Fruit fly (Drosophila melanogaster) whole organism, embryonic: ENCODE results near the gene CG6034.
A peak's percentile ranks its signal among the peaks of the same experiment; 100 is the strongest.

Source experiments
- Ada2b ChIP-seq: fragments of 200-800 bp; sonication (Bioruptor generic); IDR thresholded peaks from 2 replicates; pipeline ENCODE4 v1.3.6; 2022; ENCODE audit warnings: missing biosample characterization, missing genetic modification characterization
- B-H2 ChIP-seq: fragments of 200-800 bp; sonication (Bioruptor generic); optimal IDR thresholded peaks from 2 replicates; lab custom pipeline; 2018; ENCODE audit warnings: missing biosample characterization, mild to moderate bottlenecking, missing genetic modification characterization
- Blimp-1 ChIP-seq: fragments of 200-800 bp; sonication (Bioruptor generic); optimal IDR thresholded peaks from 3 replicates; lab custom pipeline; 2018; ENCODE audit warnings: missing biosample characterization, missing genetic modification characterization, mild to moderate bottlenecking, moderate library complexity, missing genetic modification reagents
- CG10209 ChIP-seq: fragments of 200-800 bp; sonication (Bioruptor generic); optimal IDR thresholded peaks from 3 replicates; lab custom pipeline; 2017; ENCODE audit warnings: missing biosample characterization, mild to moderate bottlenecking, missing genetic modification characterization, missing genetic modification reagents
- CG10274 ChIP-seq: fragments of 200-800 bp; sonication (Bioruptor generic); optimal IDR thresholded peaks from 3 replicates; lab custom pipeline; 2017; ENCODE audit warnings: missing biosample characterization, mild to moderate bottlenecking, missing genetic modification characterization
- CG14667 ChIP-seq: fragments of 200-800 bp; sonication (Bioruptor generic); IDR thresholded peaks from 2 replicates; pipeline ENCODE4 v1.3.6; 2022; ENCODE audit warnings: missing biosample characterization, missing genetic modification characterization
- CG16813 ChIP-seq: fragments of 200-800 bp; sonication (Bioruptor generic); IDR thresholded peaks from 3 replicates; pipeline ENCODE4 v1.3.6; 2022; ENCODE audit warnings: missing biosample characterization, missing genetic modification characterization; ENCODE audit not compliant: partially characterized antibody
- CG18599 ChIP-seq: fragments of 200-800 bp; sonication (Bioruptor generic); optimal IDR thresholded peaks from 3 replicates; lab custom pipeline; 2017; ENCODE audit warnings: missing biosample characterization, missing genetic modification characterization, mild to moderate bottlenecking, moderate library complexity, missing genetic modification reagents
- CG3065 ChIP-seq: fragments of 200-800 bp; sonication (Bioruptor generic); optimal IDR thresholded peaks from 2 replicates; lab custom pipeline; 2016; ENCODE audit warnings: missing biosample characterization, missing genetic modification characterization
- CG33557 ChIP-seq: fragments of 200-800 bp; sonication (Bioruptor generic); optimal IDR thresholded peaks from 2 replicates; lab custom pipeline; 2019; ENCODE audit warnings: missing biosample characterization, mild to moderate bottlenecking, missing genetic modification characterization, moderate library complexity
- CG34224 ChIP-seq: fragments of 200-800 bp; sonication (Bioruptor generic); IDR thresholded peaks from 3 replicates; pipeline ENCODE4 v1.3.6; 2022; ENCODE audit warnings: missing biosample characterization, missing genetic modification characterization; ENCODE audit not compliant: partially characterized antibody
- CG3995 ChIP-seq: fragments of 200-800 bp; sonication (Bioruptor generic); optimal IDR thresholded peaks from 3 replicates; lab custom pipeline; 2016; ENCODE audit warnings: missing biosample characterization, missing genetic modification characterization
- CG7839 ChIP-seq: fragments of 200-800 bp; sonication (Bioruptor generic); optimal IDR thresholded peaks from 3 replicates; lab custom pipeline; 2018; ENCODE audit warnings: missing biosample characterization, mild to moderate bottlenecking, missing genetic modification characterization, moderate library complexity
- CG9727 ChIP-seq: fragments of 200-800 bp; sonication (Bioruptor generic); optimal IDR thresholded peaks from 3 replicates; lab custom pipeline; 2017; ENCODE audit warnings: missing biosample characterization, mild to moderate bottlenecking, missing genetic modification characterization
- CoRest ChIP-seq: fragments of 200-800 bp; sonication (Bioruptor generic); optimal IDR thresholded peaks from 3 replicates; lab custom pipeline; 2018; ENCODE audit warnings: missing biosample characterization, mild to moderate bottlenecking, missing genetic modification characterization, moderate library complexity
- D19A ChIP-seq: fragments of 200-800 bp; optimal IDR thresholded peaks from 3 replicates; lab custom pipeline; 2019; ENCODE audit warnings: missing biosample characterization, mild to moderate bottlenecking, missing genetic modification characterization, moderate library complexity
- Dek ChIP-seq: fragments of 200-800 bp; sonication (Bioruptor generic); optimal IDR thresholded peaks from 3 replicates; lab custom pipeline; 2019; ENCODE audit warnings: missing biosample characterization, mild to moderate bottlenecking, missing genetic modification characterization, moderate library complexity
- Dip3 ChIP-seq: fragments of 200-800 bp; sonication (Bioruptor generic); optimal IDR thresholded peaks from 3 replicates; lab custom pipeline; 2016; ENCODE audit warnings: missing biosample characterization, missing genetic modification characterization
- Doc3 ChIP-seq: fragments of 200-800 bp; sonication (Bioruptor generic); IDR thresholded peaks from 3 replicates; pipeline ENCODE4 v1.3.6; 2022; ENCODE audit warnings: missing biosample characterization, missing genetic modification characterization; ENCODE audit not compliant: partially characterized antibody
- Elba2 ChIP-seq: fragments of 200-800 bp; sonication (Bioruptor generic); optimal IDR thresholded peaks from 3 replicates; lab custom pipeline; 2016; ENCODE audit warnings: missing biosample characterization, missing genetic modification characterization
- Lpt ChIP-seq: fragments of >200 bp; optimal IDR thresholded peaks from 2 replicates; lab custom pipeline; 2018; ENCODE audit warnings: missing biosample characterization, missing genetic modification characterization
- Mad ChIP-seq: fragments of 200-800 bp; sonication (Bioruptor generic); optimal IDR thresholded peaks from 2 replicates; lab custom pipeline; 2016; ENCODE audit warnings: missing biosample characterization, missing genetic modification characterization
- Med ChIP-seq: fragments of 200-800 bp; sonication (Bioruptor generic); peaks from one replicate; lab custom pipeline; 2016; ENCODE audit warnings: missing biosample characterization, missing genetic modification characterization, mild to moderate bottlenecking, inconsistent platforms, moderate library complexity
- PHDP ChIP-seq: fragments of 200-800 bp; sonication (Bioruptor generic); optimal IDR thresholded peaks from 3 replicates; lab custom pipeline; 2018; ENCODE audit warnings: missing biosample characterization, mild to moderate bottlenecking, missing genetic modification characterization, moderate library complexity
- Spps ChIP-seq: fragments of 200-800 bp; sonication (Bioruptor generic); optimal IDR thresholded peaks from 2 replicates; lab custom pipeline; 2018; ENCODE audit warnings: missing biosample characterization, mild to moderate bottlenecking, missing genetic modification characterization
- Taf1 ChIP-seq: fragments of 200-800 bp; sonication (Bioruptor generic); IDR thresholded peaks from 2 replicates; pipeline ENCODE4 v1.3.6; 2022; ENCODE audit warnings: missing biosample characterization, missing genetic modification characterization
- Trl ChIP-seq, 3 experiments: fragments of >200 bp in 2 of 3; fragments of 200-800 bp in 1 of 3; sonication (Bioruptor generic) in 1 of 3; optimal IDR thresholded peaks; 2 replicates in 1 of 3; 3 replicates in 2 of 3; lab custom pipeline; 2016 to 2017; ENCODE audit warnings: missing biosample characterization in 1 of 3, missing genetic modification characterization in 1 of 3
- Usf ChIP-seq: fragments of 200-800 bp; sonication (Bioruptor generic); optimal IDR thresholded peaks from 2 replicates; lab custom pipeline; 2017; ENCODE audit warnings: missing genotype, missing biosample characterization, missing genetic modification characterization
- Xbp1 ChIP-seq: fragments of 200-800 bp; sonication (Bioruptor generic); optimal IDR thresholded peaks from 3 replicates; lab custom pipeline; 2016; ENCODE audit warnings: missing biosample characterization, mild to moderate bottlenecking, missing genetic modification characterization
- ash1 ChIP-seq: fragments of 200-800 bp; sonication (Bioruptor generic); optimal IDR thresholded peaks from 2 replicates; lab custom pipeline; 2018; ENCODE audit warnings: missing biosample characterization, mild to moderate bottlenecking, missing genetic modification characterization
- bab2 ChIP-seq: fragments of 200-800 bp; sonication (Bioruptor generic); optimal IDR thresholded peaks from 2 replicates; lab custom pipeline; 2016; ENCODE audit warnings: missing biosample characterization, missing genetic modification characterization
- dmrt11E ChIP-seq: fragments of 200-800 bp; sonication (Bioruptor generic); optimal IDR thresholded peaks from 3 replicates; lab custom pipeline; 2018; ENCODE audit warnings: missing biosample characterization, mild to moderate bottlenecking, missing genetic modification characterization, moderate library complexity
- fd3F ChIP-seq: fragments of 200-800 bp; sonication (Bioruptor generic); optimal IDR thresholded peaks from 2 replicates; lab custom pipeline; 2018; ENCODE audit warnings: missing biosample characterization, mild to moderate bottlenecking, missing genetic modification characterization, moderate library complexity
- fru ChIP-seq: fragments of >200 bp; optimal IDR thresholded peaks from 2 replicates; lab custom pipeline; 2017
- hkb ChIP-seq, 2 experiments: fragments of 200-800 bp in 1 of 2; fragments of >200 bp in 1 of 2; sonication (Bioruptor generic) in 1 of 2; IDR thresholded peaks in 1 of 2; optimal IDR thresholded peaks in 1 of 2; 2 replicates each; pipeline versions ENCODE4 v1.3.6 to Lab custom; 2017 to 2022; ENCODE audit warnings: missing biosample characterization in 1 of 2, missing genetic modification characterization in 1 of 2
- ind ChIP-seq: fragments of 200-800 bp; sonication (Bioruptor generic); optimal IDR thresholded peaks from 3 replicates; lab custom pipeline; 2016; ENCODE audit warnings: missing biosample characterization, missing genetic modification characterization
- inv ChIP-seq: fragments of 200-800 bp; sonication (Bioruptor generic); IDR thresholded peaks from 2 replicates; pipeline ENCODE4 v1.3.6; 2022; ENCODE audit warnings: missing biosample characterization, missing genetic modification characterization; ENCODE audit not compliant: partially characterized antibody
- kah ChIP-seq: fragments of 200-800 bp; sonication (Bioruptor generic); optimal IDR thresholded peaks from 2 replicates; lab custom pipeline; 2018; ENCODE audit warnings: missing biosample characterization, mild to moderate bottlenecking, missing genetic modification characterization
- lola ChIP-seq, 3 experiments: fragments of >200 bp in 2 of 3; fragments of 200-800 bp in 1 of 3; sonication (Bioruptor generic) in 1 of 3; optimal IDR thresholded peaks; 2 replicates each; lab custom pipeline; 2017 to 2019; ENCODE audit warnings: missing biosample characterization in 3 of 3, missing genetic modification characterization in 3 of 3, mild to moderate bottlenecking in 1 of 3, moderate library complexity in 1 of 3
- nerfin-2 ChIP-seq: fragments of 200-800 bp; sonication (Bioruptor generic); IDR thresholded peaks from 2 replicates; pipeline ENCODE4 v1.3.6; 2022; ENCODE audit warnings: missing biosample characterization, missing genetic modification characterization; ENCODE audit not compliant: partially characterized antibody
- peb ChIP-seq: fragments of 200-800 bp; sonication (Bioruptor generic); IDR thresholded peaks from 2 replicates; pipeline ENCODE4 v1.3.6; 2022; ENCODE audit warnings: missing biosample characterization, missing genetic modification characterization
- ro ChIP-seq: fragments of 200-800 bp; sonication (Bioruptor generic); IDR thresholded peaks from 2 replicates; pipeline ENCODE4 v1.3.6; 2022; ENCODE audit warnings: missing biosample characterization, missing genetic modification characterization
- row ChIP-seq: fragments of 200-800 bp; sonication (Bioruptor generic); IDR thresholded peaks from 3 replicates; pipeline ENCODE4 v1.3.6; 2022; ENCODE audit warnings: missing biosample characterization, missing genetic modification characterization
- run ChIP-seq: fragments of 200-800 bp; sonication (Bioruptor generic); optimal IDR thresholded peaks from 3 replicates; lab custom pipeline; 2018; ENCODE audit warnings: missing biosample characterization, mild to moderate bottlenecking, missing genetic modification characterization
- sqz ChIP-seq: fragments of 200-800 bp; sonication (Bioruptor generic); optimal IDR thresholded peaks from 3 replicates; lab custom pipeline; 2018; ENCODE audit warnings: missing biosample characterization, mild to moderate bottlenecking, missing genetic modification characterization
- stc ChIP-seq: fragments of 200-800 bp; sonication (Bioruptor generic); IDR thresholded peaks from 2 replicates; pipeline ENCODE4 v1.3.6; 2022; ENCODE audit warnings: missing biosample characterization, missing genetic modification characterization
- sug ChIP-seq: fragments of 200-800 bp; optimal IDR thresholded peaks from 2 replicates; lab custom pipeline; 2019; ENCODE audit warnings: missing biosample characterization, mild to moderate bottlenecking, missing genetic modification characterization, moderate library complexity
- tin ChIP-seq: fragments of 200-800 bp; sonication (Bioruptor generic); optimal IDR thresholded peaks from 3 replicates; lab custom pipeline; 2016; ENCODE audit warnings: missing biosample characterization, missing genetic modification characterization
- ttk ChIP-seq: fragments of 200-800 bp; sonication (Bioruptor generic); IDR thresholded peaks from 2 replicates; pipeline ENCODE4 v2.1.2; 2022; ENCODE audit warnings: missing biosample characterization, missing genetic modification characterization
- zen ChIP-seq: fragments of 200-800 bp; sonication (Bioruptor generic); optimal IDR thresholded peaks from 3 replicates; lab custom pipeline; 2018; ENCODE audit warnings: missing biosample characterization, mild to moderate bottlenecking, missing genetic modification characterization, moderate library complexity

Gene CG6034

DNA sequence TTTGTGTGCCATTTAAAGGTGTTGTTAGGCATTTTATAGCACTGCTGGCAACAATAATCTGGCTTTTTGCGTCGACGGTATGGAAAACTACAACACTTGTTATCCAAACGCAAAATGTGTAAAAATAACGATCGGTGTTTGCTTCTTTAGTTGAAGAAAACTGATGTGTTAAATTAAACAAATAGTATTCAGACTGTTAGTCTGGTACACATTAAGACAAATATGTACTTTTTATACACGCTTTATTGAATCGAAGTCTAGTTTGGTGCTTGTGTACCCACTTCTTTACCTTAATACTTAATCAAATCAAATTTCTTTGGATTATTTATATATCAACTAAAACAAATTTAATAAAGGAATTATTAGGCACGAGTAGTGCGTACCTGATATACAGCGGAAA, 44.8 kb upstream of the CG6034 start (continued):
- no peak for TF ChIP-seq CG14667 (GFP tag; lab: Robert Waterston, UW)
- TF ChIP-seq CG9727 (GFP tag; lab: Kevin White, UChicago): peak; percentile 7
- TF ChIP-seq Dek: peak; percentile 67
- no peak for TF ChIP-seq kah (GFP tag; lab: Kevin White, UChicago)
- no peak for TF ChIP-seq ro
- no peak for TF ChIP-seq inv
- no peak for TF ChIP-seq peb (GFP tag; lab: Robert Waterston, UW)
- no peak for TF ChIP-seq CoRest (tag; lab: Kevin White, UChicago)
- TF ChIP-seq ash1 (GFP tag; lab: Kevin White, UChicago): peak; percentile 18
- TF ChIP-seq nerfin-2 (GFP tag; lab: Robert Waterston, UW): no peak
- no peak for TF ChIP-seq Mad (GFP tag; lab: Kevin White, UChicago)
- no peak for TF ChIP-seq D19A
- TF ChIP-seq Usf (GFP tag; lab: Kevin White, UChicago): no peak
- no peak for TF ChIP-seq CG16813
- no peak for TF ChIP-seq run (tag; lab: Kevin White, UChicago)
- TF ChIP-seq Xbp1: no peak
- no peak for TF ChIP-seq CG7839
- TF ChIP-seq Med (GFP tag; lab: Kevin White, UChicago): no peak
- TF ChIP-seq Doc3 (GFP tag; lab: Robert Waterston, UW): no peak
- TF ChIP-seq row (GFP tag; lab: Robert Waterston, UW): no peak
- peak; percentile 87 for TF ChIP-seq fd3F (GFP tag; lab: Kevin White, UChicago)
- no peak for TF ChIP-seq ind
- peak; percentile 91 for TF ChIP-seq CG18599 (GFP tag; lab: Kevin White, UChicago)
- no peak for TF ChIP-seq stc
- no peak for TF ChIP-seq Blimp-1 (GFP tag; lab: Kevin White, UChicago)
- no peak for TF ChIP-seq Lpt (GFP tag; lab: Kevin White, UChicago)
- TF ChIP-seq Elba2: no peak
- TF ChIP-seq CG33557 (GFP tag; lab: Kevin White, UChicago): no peak
- TF ChIP-seq lola (GFP tag; optimal IDR thresholded peaks at IDR 0.05; lab: Kevin White, UChicago): no peak
- peak; percentile 57 for TF ChIP-seq CG10209 (GFP tag; lab: Kevin White, UChicago)
- TF ChIP-seq hkb (optimal IDR thresholded peaks at IDR 0.05; lab: Kevin White, UChicago): no peak
- no peak for TF ChIP-seq hkb (GFP tag; IDR thresholded peaks at IDR 0.05; lab: Robert Waterston, UW)
- no peak for TF ChIP-seq Spps (tag; lab: Kevin White, UChicago)
- no peak for TF ChIP-seq dmrt11E (tag; lab: Kevin White, UChicago)
- TF ChIP-seq bab2 (GFP tag; lab: Kevin White, UChicago): peak; percentile 1
- TF ChIP-seq Trl (optimal IDR thresholded peaks at IDR 0.05; lab: Kevin White, UChicago): no peak
- no peak for TF ChIP-seq Trl (GFP tag; optimal IDR thresholded peaks at IDR 0.05; lab: Kevin White, UChicago)
- TF ChIP-seq ttk: no peak
- TF ChIP-seq CG3065: no peak
- no peak for TF ChIP-seq CG3995 (GFP tag; lab: Kevin White, UChicago)
- TF ChIP-seq PHDP: no peak
- no peak for TF ChIP-seq fru (lab: Kevin White, UChicago)
- no peak for TF ChIP-seq CG10274 (GFP tag; lab: Kevin White, UChicago)
- TF ChIP-seq sqz (GFP tag; lab: Kevin White, UChicago): no peak
- TF ChIP-seq CG34224 (GFP tag; lab: Robert Waterston, UW): no peak
- TF ChIP-seq B-H2 (GFP tag; lab: Kevin White, UChicago): peak; percentile 80
- no peak for TF ChIP-seq Dip3
- no peak for TF ChIP-seq zen (tag; lab: Kevin White, UChicago)
- no peak for TF ChIP-seq Ada2b (GFP tag; lab: Robert Waterston, UW)
- no peak for TF ChIP-seq Taf1 (GFP tag; lab: Robert Waterston, UW)
- TF ChIP-seq sug (tag; lab: Kevin White, UChicago): no peak
- TF ChIP-seq tin (GFP tag; lab: Kevin White, UChicago): no peak
